Worm (Caenorhabditis elegans): ENCODE measurements around the gene Y59E9AL.4.

DNA sequence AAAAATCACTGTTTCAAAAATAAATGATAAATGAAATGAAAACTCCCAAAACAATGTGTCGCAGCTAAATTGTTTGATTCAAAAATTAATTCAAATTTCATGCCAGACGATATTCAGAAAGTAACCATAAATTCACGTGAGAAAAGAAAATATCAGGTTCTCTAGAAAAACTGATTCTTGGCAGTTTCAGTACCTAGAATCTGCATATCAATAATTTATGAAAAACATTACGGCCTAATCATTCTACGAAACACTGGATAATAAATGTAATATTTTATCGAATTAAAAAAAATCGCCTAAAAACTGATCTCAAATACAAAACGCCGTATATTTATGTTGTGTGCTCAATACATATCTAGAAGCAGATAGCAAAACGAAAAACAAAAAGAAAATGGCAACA lies 14.2 kb downstream of the Y59E9AL.4 start:
- no peak for TF ChIP-seq nhr-6 (tag; optimal IDR thresholded peaks at IDR 0.05)
- no peak for TF ChIP-seq nhr-11 (tag; optimal IDR thresholded peaks at IDR 0.05)
- TF ChIP-seq ztf-11 (tag; optimal IDR thresholded peaks at IDR 0.05): no peak
- TF ChIP-seq lsy-2 (tag; optimal IDR thresholded peaks at IDR 0.05): peak in 1 of 2 experiments; percentile 18
- TF ChIP-seq nhr-25 (tag; optimal IDR thresholded peaks at IDR 0.05): no peak
- no peak for TF ChIP-seq nhr-129 (tag; optimal IDR thresholded peaks at IDR 0.05)
- no peak for TF ChIP-seq unc-62 (GFP tag; optimal IDR thresholded peaks at IDR 0.05)
- TF ChIP-seq nhr-12 (tag; optimal IDR thresholded peaks at IDR 0.05): no peak
- TF ChIP-seq F13H6.1 (tag; optimal IDR thresholded peaks at IDR 0.05): no peak

All from whole organism, L2 larva.